Worm (Caenorhabditis elegans): Measurements from ENCODE around the gene ZK512.1.

The ZK512.1 gene

DNA sequence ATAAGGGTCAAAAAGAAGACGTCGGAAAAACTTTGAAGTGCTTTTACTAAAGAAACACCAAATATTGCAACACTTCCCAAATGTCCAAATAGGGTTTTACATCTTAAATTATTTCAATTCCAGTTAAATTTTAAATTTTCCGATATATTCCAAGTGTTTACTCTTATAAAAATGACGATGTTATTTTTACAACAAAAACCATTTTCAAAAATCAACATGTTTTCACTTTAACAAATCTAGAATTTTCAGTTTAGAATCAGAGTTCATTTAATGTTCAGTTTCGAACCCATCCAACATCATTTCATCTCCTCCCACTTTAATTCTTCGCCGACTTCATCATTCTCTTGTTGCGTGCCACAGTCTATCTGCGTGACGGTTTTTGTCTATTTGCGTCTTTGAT, 11.1 kb upstream of the ZK512.1 start, which contains the start of gene dos-1:
Gene dos-1 (plus strand): TSS at position 301 of the 400 bp plus-strand sequence.
- TF ChIP-seq hmg-11 (tag; optimal IDR thresholded peaks at IDR 0.05): no peak

DNA sequence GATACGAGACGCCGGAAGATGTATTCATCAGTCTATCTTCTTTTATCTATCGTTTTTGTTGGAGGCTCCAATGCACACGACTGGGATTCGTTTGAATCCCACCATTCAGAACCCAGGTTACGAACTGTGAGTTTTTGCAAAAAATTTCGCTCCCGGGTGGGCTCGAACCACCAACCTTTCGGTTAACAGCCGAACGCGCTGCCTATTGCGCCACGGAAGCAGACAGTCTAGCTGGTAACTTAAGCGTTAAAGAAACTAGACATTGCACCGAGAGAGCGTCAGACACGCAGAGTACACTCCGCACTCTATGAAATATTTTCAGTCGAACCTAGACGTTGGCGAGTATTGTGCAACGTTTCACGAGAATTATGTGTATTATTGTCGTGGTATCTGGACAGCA, 10.7 kb upstream of the ZK512.1 start:
- TF ChIP-seq ZK546.5 (tag; optimal IDR thresholded peaks at IDR 0.05): no peak
- TF ChIP-seq nhr-25 (tag; optimal IDR thresholded peaks at IDR 0.05): peak; percentile 9
- TF ChIP-seq egl-5 (tag; optimal IDR thresholded peaks at IDR 0.05): no peak
- no peak for TF ChIP-seq elt-3 (tag; optimal IDR thresholded peaks at IDR 0.05)
- TF ChIP-seq nhr-11 (tag; optimal IDR thresholded peaks at IDR 0.05): no peak
- TF ChIP-seq unc-62 (GFP tag; optimal IDR thresholded peaks at IDR 0.05): no peak
- peak; percentile 19 for TF ChIP-seq lin-39 (tag; optimal IDR thresholded peaks at IDR 0.05)
- TF ChIP-seq nhr-237 (tag; optimal IDR thresholded peaks at IDR 0.05): no peak
- TF ChIP-seq lin-15B (tag; optimal IDR thresholded peaks at IDR 0.05): no peak
- TF ChIP-seq pqm-1 (tag; optimal IDR thresholded peaks at IDR 0.05): peak; percentile 26
- TF ChIP-seq zag-1 (tag; optimal IDR thresholded peaks at IDR 0.05): no peak
- no peak for TF ChIP-seq R02D3.7 (tag; optimal IDR thresholded peaks at IDR 0.05)
- TF ChIP-seq pha-4 (tag; optimal IDR thresholded peaks at IDR 0.05): no peak
- no peak for TF ChIP-seq nhr-76 (tag; optimal IDR thresholded peaks at IDR 0.05)
- no peak for TF ChIP-seq nfya-1 (tag; optimal IDR thresholded peaks at IDR 0.05; ENCODE audit: insufficient read depth)
- peak; percentile 30 for TF ChIP-seq ama-1 (optimal IDR thresholded peaks at IDR 0.05)
- TF ChIP-seq nhr-43 (tag; optimal IDR thresholded peaks at IDR 0.05; ENCODE audit: poor library complexity, severe bottlenecking): peak; percentile 24
- TF ChIP-seq elt-2 (tag; optimal IDR thresholded peaks at IDR 0.05): peak; percentile 34
- no peak for TF ChIP-seq fkh-10 (GFP tag; optimal IDR thresholded peaks at IDR 0.05)
- TF ChIP-seq ceh-9 (tag; optimal IDR thresholded peaks at IDR 0.05): no peak
- TF ChIP-seq lsy-12 (tag; optimal IDR thresholded peaks at IDR 0.05): peak; percentile 15
- TF ChIP-seq daf-12 (tag; optimal IDR thresholded peaks at IDR 0.05): no peak
- TF ChIP-seq skn-1 (tag; optimal IDR thresholded peaks at IDR 0.05): peak; percentile 17
- TF ChIP-seq elt-1 (tag; optimal IDR thresholded peaks at IDR 0.05): no peak

DNA sequence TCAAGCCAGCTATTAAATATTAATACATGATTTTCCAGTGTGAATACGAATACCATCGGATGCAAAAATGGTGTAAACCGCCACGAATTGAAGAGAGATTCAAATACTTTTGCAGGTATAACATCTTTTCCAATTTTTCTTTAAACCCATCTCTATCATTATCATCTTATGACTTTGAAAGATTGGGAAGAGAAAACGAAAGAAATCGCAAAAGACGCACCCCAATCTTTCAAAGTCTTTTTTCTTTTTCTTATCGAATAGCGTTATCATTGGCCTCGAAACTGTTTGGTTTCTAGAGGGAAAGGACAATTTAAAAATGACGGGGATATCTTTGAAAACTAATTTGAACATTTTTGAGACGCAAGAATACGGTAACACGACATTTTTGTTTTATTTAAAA, 9.1 kb upstream of the ZK512.1 start:
- TF ChIP-seq fkh-2 (tag; optimal IDR thresholded peaks at IDR 0.05) (no peak), unc-62 (GFP tag; optimal IDR thresholded peaks at IDR 0.05) (no peak), skn-1 (tag; optimal IDR thresholded peaks at IDR 0.05) (no peak), egl-5 (tag; optimal IDR thresholded peaks at IDR 0.05) (no peak), nhr-25 (tag; optimal IDR thresholded peaks at IDR 0.05) (no peak), unc-39 (tag; optimal IDR thresholded peaks at IDR 0.05) (no peak), ama-1 (optimal IDR thresholded peaks at IDR 0.05) (no peak), ceh-82 (tag; optimal IDR thresholded peaks at IDR 0.05) (no peak), tbx-2 (tag; optimal IDR thresholded peaks at IDR 0.05) (no peak), lin-39 (tag; optimal IDR thresholded peaks at IDR 0.05) (no peak), ceh-16 (tag; optimal IDR thresholded peaks at IDR 0.05) (no peak), nhr-11 (tag; optimal IDR thresholded peaks at IDR 0.05) (no peak), nhr-23 (tag; optimal IDR thresholded peaks at IDR 0.05) (no peak), eor-1 (tag; optimal IDR thresholded peaks at IDR 0.05) (no peak), sea-2 (GFP tag; optimal IDR thresholded peaks at IDR 0.05) (no peak), fkh-10 (GFP tag; optimal IDR thresholded peaks at IDR 0.05) (no peak), snpc-4 (tag; optimal IDR thresholded peaks at IDR 0.05) (no peak), R02D3.7 (tag; optimal IDR thresholded peaks at IDR 0.05) (no peak), ceh-9 (tag; optimal IDR thresholded peaks at IDR 0.05) (no peak)

DNA sequence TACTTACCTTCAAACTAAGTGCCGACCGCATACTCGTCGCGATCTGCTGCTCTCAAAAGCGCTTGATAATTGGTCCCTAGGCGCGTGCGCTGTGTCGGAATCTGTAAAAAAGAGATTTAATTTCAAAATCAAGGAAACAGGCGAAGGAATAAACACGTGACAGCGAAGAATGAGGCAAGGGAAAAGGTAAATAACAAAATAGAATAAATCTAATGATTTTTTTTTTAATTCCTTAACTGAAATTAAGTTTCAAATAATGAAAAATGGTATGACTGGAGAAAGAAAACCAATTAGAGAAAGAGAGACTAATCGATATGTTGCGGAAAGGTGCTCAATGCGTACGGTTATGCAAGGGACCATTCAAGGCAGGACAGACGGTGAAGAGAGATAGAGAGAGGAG, 5.6 kb upstream of the ZK512.1 start, which contains the start of gene cya-1:
Gene cya-1 (minus strand): TSS at position 101 of the 400 bp plus-strand sequence.
- no peak for TF ChIP-seq ztf-4 (tag; optimal IDR thresholded peaks at IDR 0.05)
- TF ChIP-seq daf-12 (tag; optimal IDR thresholded peaks at IDR 0.05): no peak
- no peak for TF ChIP-seq ceh-82 (tag; optimal IDR thresholded peaks at IDR 0.05)
- no peak for TF ChIP-seq lin-39 (tag; optimal IDR thresholded peaks at IDR 0.05)
- no peak for TF ChIP-seq hmg-11 (tag; optimal IDR thresholded peaks at IDR 0.05)
- no peak for TF ChIP-seq nhr-23 (tag; optimal IDR thresholded peaks at IDR 0.05)
- TF ChIP-seq nhr-77 (tag; optimal IDR thresholded peaks at IDR 0.05): no peak
- no peak for TF ChIP-seq nhr-237 (tag; optimal IDR thresholded peaks at IDR 0.05)
- TF ChIP-seq sea-2 (GFP tag; optimal IDR thresholded peaks at IDR 0.05): no peak
- TF ChIP-seq elt-2 (tag; optimal IDR thresholded peaks at IDR 0.05): no peak
- no peak for TF ChIP-seq lsy-12 (tag; optimal IDR thresholded peaks at IDR 0.05)
- no peak for TF ChIP-seq aly-2 (tag; optimal IDR thresholded peaks at IDR 0.05)
- no peak for TF ChIP-seq fkh-10 (GFP tag; optimal IDR thresholded peaks at IDR 0.05)
- no peak for TF ChIP-seq fos-1 (tag; optimal IDR thresholded peaks at IDR 0.05)
- no peak for TF ChIP-seq pqm-1 (tag; optimal IDR thresholded peaks at IDR 0.05)
- no peak for TF ChIP-seq ceh-9 (tag; optimal IDR thresholded peaks at IDR 0.05)
- TF ChIP-seq lin-15B (tag; optimal IDR thresholded peaks at IDR 0.05): no peak

Data from whole organism, L3 larva.